Worm (Caenorhabditis elegans) whole organism, mixed stage, embryonic: ENCODE results near the gene tmem-184.

ENCODE experiments used
- bed-3 ChIP-seq: fragments of 200-800 bp; sonication (Bioruptor generic); optimal IDR thresholded peaks from 3 replicates; lab custom pipeline; 2018; ENCODE audit warnings: mild to moderate bottlenecking, missing genetic modification characterization, moderate library complexity, missing compliant biosample characterization
- elt-3 ChIP-seq: fragments of 150-350 bp; optimal IDR thresholded peaks from 2 replicates; lab custom pipeline; 2014; ENCODE audit warnings: missing biosample characterization, missing genetic modification characterization
- hlh-1 ChIP-seq: fragments of 150-350 bp; optimal IDR thresholded peaks from 2 replicates; lab custom pipeline; 2014; ENCODE audit warnings: missing biosample characterization, missing genetic modification reagents, missing genetic modification characterization
- lsy-2 ChIP-seq: fragments of 150-350 bp; optimal IDR thresholded peaks from 2 replicates; lab custom pipeline; 2014; ENCODE audit warnings: missing biosample characterization, missing genetic modification characterization
- nhr-2 ChIP-seq: fragments of 150-350 bp; optimal IDR thresholded peaks from 2 replicates; lab custom pipeline; 2014; ENCODE audit warnings: missing biosample characterization, missing genetic modification characterization
- nhr-76 ChIP-seq: sonication (generic microtip); optimal IDR thresholded peaks from 2 replicates; lab custom pipeline; 2017; ENCODE audit warnings: missing biosample characterization, missing genetic modification characterization
- sptf-1 ChIP-seq: sonication (generic microtip); optimal IDR thresholded peaks from 2 replicates; lab custom pipeline; 2017; ENCODE audit warnings: mild to moderate bottlenecking, missing genetic modification characterization, moderate library complexity, missing compliant biosample characterization
- unc-39 ChIP-seq: fragments of 150-350 bp; optimal IDR thresholded peaks from 2 replicates; lab custom pipeline; 2014; ENCODE audit warnings: missing biosample characterization, missing genetic modification characterization
- unc-62 ChIP-seq: fragments of 150-350 bp; optimal IDR thresholded peaks from 2 replicates; lab custom pipeline; 2014; ENCODE audit warnings: missing biosample characterization, missing genetic modification reagents, missing genetic modification characterization

- no peak for TF ChIP-seq hlh-1
- TF ChIP-seq lsy-2 (tag; lab: Kevin White, UChicago): no peak
- no peak for TF ChIP-seq bed-3 (GFP tag; lab: Kevin White, UChicago)
- no peak for TF ChIP-seq elt-3 (tag; lab: Kevin White, UChicago)
- TF ChIP-seq nhr-76 (tag; lab: Kevin White, UChicago): no peak
- no peak for TF ChIP-seq unc-62
- TF ChIP-seq unc-39 (tag; lab: Kevin White, UChicago): no peak
- no peak for TF ChIP-seq nhr-2 (tag; lab: Kevin White, UChicago)
- TF ChIP-seq sptf-1 (tag; lab: Kevin White, UChicago): no peak
Observed at ce11 chrX:14715459-14715858, 8.8 kb upstream of the tmem-184 start.
